Worm (Caenorhabditis elegans) whole organism, L2 larva: Measurements from ENCODE around the gene C25E10.4.

Source experiments
- C34F6.9 ChIP-seq: fragments of 150-350 bp; optimal IDR thresholded peaks from 2 replicates; lab custom pipeline; 2014; ENCODE audit warnings: missing biosample characterization, missing genetic modification characterization
- F13H6.1 ChIP-seq: sonication (generic microtip); optimal IDR thresholded peaks from 2 replicates; lab custom pipeline; 2016; ENCODE audit warnings: missing genetic modification characterization, missing compliant biosample characterization
- R02D3.7 ChIP-seq: fragments of 150-350 bp; optimal IDR thresholded peaks from 2 replicates; lab custom pipeline; 2014; ENCODE audit warnings: missing biosample characterization, missing genetic modification characterization
- Y55F3AM.14 ChIP-seq: fragments of 200-800 bp; sonication (Bioruptor generic); optimal IDR thresholded peaks from 2 replicates; lab custom pipeline; 2018; ENCODE audit warnings: mild to moderate bottlenecking, missing genetic modification characterization, missing compliant biosample characterization
- aly-2 ChIP-seq: fragments of 150-350 bp; optimal IDR thresholded peaks from 2 replicates; lab custom pipeline; 2014; ENCODE audit warnings: missing biosample characterization, missing genetic modification characterization
- ama-1 ChIP-seq: fragments of 150-350 bp; optimal IDR thresholded peaks from 2 replicates; lab custom pipeline; 2018; ENCODE audit warnings: inconsistent platforms
- blmp-1 ChIP-seq: sonication (generic microtip); optimal IDR thresholded peaks from 2 replicates; lab custom pipeline; 2017; ENCODE audit warnings: missing genetic modification characterization, mild to moderate bottlenecking, missing compliant biosample characterization, antibody characterized with exemption, moderate library complexity; ENCODE audit not compliant: insufficient read depth
- crh-2 ChIP-seq: sonication (generic microtip); optimal IDR thresholded peaks from 2 replicates; lab custom pipeline; 2017; ENCODE audit warnings: missing biosample characterization, missing genetic modification characterization
- dmd-4 ChIP-seq: sonication (generic microtip); optimal IDR thresholded peaks from 2 replicates; lab custom pipeline; 2017; ENCODE audit warnings: missing biosample characterization, missing genetic modification characterization
- egl-27 ChIP-seq: sonication (generic microtip); optimal IDR thresholded peaks from 3 replicates; lab custom pipeline; 2017; ENCODE audit warnings: missing biosample characterization, missing genetic modification reagents, missing genetic modification characterization
- fos-1 ChIP-seq: fragments of 150-350 bp; optimal IDR thresholded peaks from 2 replicates; lab custom pipeline; 2014; ENCODE audit warnings: missing biosample characterization, missing genetic modification characterization
- gmeb-1 ChIP-seq: fragments of 150-350 bp; optimal IDR thresholded peaks from 2 replicates; lab custom pipeline; 2014; ENCODE audit warnings: missing biosample characterization, missing genetic modification characterization
- lin-11 ChIP-seq: fragments of 150-350 bp; sonication (generic microtip); optimal IDR thresholded peaks from 2 replicates; lab custom pipeline; 2014; ENCODE audit warnings: missing biosample characterization, missing genetic modification characterization, inconsistent platforms, mixed read lengths
- lin-13 ChIP-seq: fragments of 150-350 bp; optimal IDR thresholded peaks from 2 replicates; lab custom pipeline; 2014; ENCODE audit warnings: missing biosample characterization, missing genetic modification reagents, missing genetic modification characterization
- lin-39 ChIP-seq: fragments of 150-350 bp; optimal IDR thresholded peaks from 2 replicates; lab custom pipeline; 2014; ENCODE audit warnings: missing biosample characterization, missing genetic modification reagents, missing genetic modification characterization
- mbf-1 ChIP-seq: sonication (generic microtip); optimal IDR thresholded peaks from 2 replicates; lab custom pipeline; 2017; ENCODE audit warnings: missing biosample characterization, missing genetic modification characterization
- nhr-12 ChIP-seq: fragments of 150-350 bp; optimal IDR thresholded peaks from 2 replicates; lab custom pipeline; 2014; ENCODE audit warnings: missing biosample characterization, missing genetic modification characterization
- nhr-23 ChIP-seq: fragments of 150-350 bp; optimal IDR thresholded peaks from 2 replicates; lab custom pipeline; 2014; ENCODE audit warnings: missing biosample characterization, missing genetic modification reagents, missing genetic modification characterization
- nhr-237 ChIP-seq: fragments of 150-350 bp; optimal IDR thresholded peaks from 2 replicates; lab custom pipeline; 2014; ENCODE audit warnings: missing biosample characterization, missing genetic modification characterization
- nhr-25 ChIP-seq: fragments of 150-350 bp; sonication (generic microtip); optimal IDR thresholded peaks from 3 replicates; lab custom pipeline; 2014; ENCODE audit warnings: missing biosample characterization, missing genetic modification characterization
- peb-1 ChIP-seq: fragments of 150-350 bp; optimal IDR thresholded peaks from 2 replicates; lab custom pipeline; 2014; ENCODE audit warnings: missing biosample characterization, missing genetic modification characterization
- skn-1 ChIP-seq: sonication (generic microtip); optimal IDR thresholded peaks from 2 replicates; lab custom pipeline; 2017; ENCODE audit warnings: missing biosample characterization, missing genetic modification characterization
- sma-3 ChIP-seq: sonication (generic microtip); optimal IDR thresholded peaks from 2 replicates; lab custom pipeline; 2016; ENCODE audit warnings: missing genetic modification reagents, missing genetic modification characterization, missing compliant biosample characterization
- sma-9 ChIP-seq, 2 experiments: fragments of 150-350 bp in 1 of 2; sonication (generic microtip) in 1 of 2; optimal IDR thresholded peaks; 2 replicates each; lab custom pipeline; 2014 to 2016; ENCODE audit warnings: missing genetic modification characterization in 2 of 2, mild to moderate bottlenecking in 1 of 2, missing biosample characterization in 1 of 2, missing compliant biosample characterization in 1 of 2, missing genetic modification reagents in 1 of 2, moderate library complexity in 1 of 2
- unc-39 ChIP-seq: fragments of 150-350 bp; optimal IDR thresholded peaks from 2 replicates; lab custom pipeline; 2014; ENCODE audit warnings: missing biosample characterization, missing genetic modification characterization
- unc-62 ChIP-seq: fragments of 150-350 bp; optimal IDR thresholded peaks from 2 replicates; lab custom pipeline; 2014; ENCODE audit warnings: missing biosample characterization, missing genetic modification reagents, missing genetic modification characterization
- ztf-11 ChIP-seq: sonication (generic microtip); optimal IDR thresholded peaks from 2 replicates; lab custom pipeline; 2017; ENCODE audit warnings: missing biosample characterization, missing genetic modification characterization

The C25E10.4 gene

DNA sequence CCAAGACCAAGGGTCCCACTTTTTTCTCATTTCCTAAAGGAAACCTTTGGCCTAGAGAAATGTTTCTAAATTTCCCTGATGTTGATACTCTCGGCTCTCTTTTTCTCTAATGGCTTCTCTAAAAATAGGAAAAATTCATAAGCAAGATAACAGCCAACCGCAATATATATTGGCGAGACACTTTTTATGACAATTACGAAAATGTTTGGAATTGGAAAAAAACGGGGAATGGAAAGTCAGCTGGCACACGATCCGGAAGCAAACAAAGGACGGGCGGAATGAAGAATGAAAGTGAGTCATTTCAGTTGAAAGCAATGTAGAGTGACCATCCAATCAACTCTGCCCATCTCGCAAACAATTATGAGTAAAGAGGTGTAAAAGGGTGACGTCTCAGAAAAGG, 48.0 kb downstream of the C25E10.4 start:
- TF ChIP-seq ama-1 = no peak
- TF ChIP-seq unc-39 (tag; lab: Kevin White, UChicago) = no peak
- TF ChIP-seq sma-3 (GFP tag; lab: Kevin White, UChicago) = no peak
- TF ChIP-seq crh-2 (tag; lab: Kevin White, UChicago) = peak; percentile 21
- TF ChIP-seq F13H6.1 = peak; percentile 22
- no peak for TF ChIP-seq gmeb-1
- peak; percentile 61 for TF ChIP-seq fos-1 (tag; lab: Kevin White, UChicago)
- no peak for TF ChIP-seq nhr-23 (tag; lab: Kevin White, UChicago)

DNA sequence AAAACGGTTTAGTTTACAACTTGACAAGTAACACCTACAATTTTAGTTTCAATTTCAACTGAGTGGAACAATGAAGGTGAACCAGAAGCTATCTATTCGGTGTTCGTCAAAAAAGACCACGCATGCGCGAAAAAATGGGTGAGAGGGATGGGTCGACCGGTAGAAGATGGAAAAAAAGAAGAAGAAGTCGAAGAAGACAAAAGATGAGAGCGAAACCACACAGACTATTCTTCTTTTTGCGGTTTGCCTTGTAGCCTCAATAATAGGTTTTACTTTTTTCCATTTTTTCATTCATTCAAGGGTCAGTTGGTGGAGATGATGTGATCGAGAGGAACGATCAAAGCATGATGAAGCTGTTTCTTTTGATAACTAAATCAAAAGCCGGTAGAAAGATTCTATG, 49.0 kb downstream of the C25E10.4 start:
- no peak for TF ChIP-seq nhr-25 (tag; lab: Kevin White, UChicago)
- no peak for TF ChIP-seq C34F6.9 (tag; lab: Kevin White, UChicago)
- no peak for TF ChIP-seq lin-11
- no peak for TF ChIP-seq lin-39 (tag; lab: Kevin White, UChicago)
- no peak for TF ChIP-seq aly-2 (tag; lab: Kevin White, UChicago)
- no peak for TF ChIP-seq ztf-11
- no peak for TF ChIP-seq blmp-1
- TF ChIP-seq nhr-12 (tag; lab: Kevin White, UChicago) = no peak
- TF ChIP-seq mbf-1 (tag; lab: Kevin White, UChicago) = no peak
- no peak for TF ChIP-seq skn-1 (tag; lab: Kevin White, UChicago)
- TF ChIP-seq lin-13 (GFP tag; lab: Kevin White, UChicago) = no peak
- TF ChIP-seq Y55F3AM.14 = no peak
- no peak for TF ChIP-seq R02D3.7 (tag; lab: Kevin White, UChicago)
- no peak for TF ChIP-seq nhr-237 (tag; lab: Kevin White, UChicago)
- no peak for TF ChIP-seq sma-9 (GFP tag; optimal IDR thresholded peaks at IDR 0.05; lab: Kevin White, UChicago)
- no peak for TF ChIP-seq sma-9 (tag; optimal IDR thresholded peaks at IDR 0.05; lab: Kevin White, UChicago)
- no peak for TF ChIP-seq peb-1
- TF ChIP-seq dmd-4 (tag; lab: Kevin White, UChicago) = no peak
- TF ChIP-seq nhr-23 (tag; lab: Kevin White, UChicago) = no peak
- no peak for TF ChIP-seq unc-62 (GFP tag; lab: Kevin White, UChicago)
- no peak for TF ChIP-seq egl-27 (tag; lab: Kevin White, UChicago)

DNA sequence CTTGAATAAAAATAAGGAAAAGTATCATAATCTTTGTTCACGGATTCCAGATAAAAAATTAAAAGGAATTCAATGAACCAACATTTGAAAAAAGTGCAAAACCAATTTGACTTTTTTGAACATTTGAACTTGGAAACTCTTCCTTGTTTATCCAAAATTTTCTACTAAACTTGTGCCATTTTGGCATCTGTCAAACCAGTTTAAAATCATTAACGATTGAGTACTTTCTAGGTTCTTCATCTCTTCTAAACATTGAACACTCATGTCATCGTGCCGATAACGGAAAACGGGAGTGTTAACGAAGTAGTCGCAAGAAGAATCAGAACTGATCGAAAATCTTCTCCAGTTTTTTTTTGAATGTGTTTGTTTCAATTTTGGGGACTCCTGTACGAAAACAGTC, 50.9 kb downstream of the C25E10.4 start:
- peak; percentile 68 for TF ChIP-seq sma-9 (GFP tag; optimal IDR thresholded peaks at IDR 0.05; lab: Kevin White, UChicago)
- no peak for TF ChIP-seq sma-9 (tag; optimal IDR thresholded peaks at IDR 0.05; lab: Kevin White, UChicago)
- peak; percentile 17 for TF ChIP-seq sma-3 (GFP tag; lab: Kevin White, UChicago)
- no peak for TF ChIP-seq F13H6.1
